Fruit fly (Drosophila melanogaster): ENCODE data around the gene Vps24.

DNA sequence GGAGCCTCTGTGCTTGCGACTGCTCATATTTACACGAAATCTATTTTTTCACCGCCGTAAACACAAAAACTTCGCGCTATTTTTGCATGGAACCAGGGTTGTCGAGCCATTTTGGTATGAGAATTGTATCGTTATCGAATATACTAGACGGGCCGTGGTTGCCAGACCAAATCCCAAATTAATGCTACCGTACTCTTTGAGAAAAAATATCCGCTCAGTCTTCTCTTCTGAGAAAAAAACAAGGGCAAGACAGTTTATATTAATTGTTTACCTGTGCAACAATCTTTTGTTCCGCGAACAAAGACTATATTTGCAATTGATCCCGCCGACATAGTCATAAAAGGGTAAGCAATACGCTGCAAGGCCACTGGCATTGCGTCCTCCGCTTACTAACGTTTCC is 26.8 kb upstream of the Vps24 start, which contains the start of the genes Skp2 and CG1103:
- TF ChIP-seq CG11294 (GFP tag; IDR thresholded peaks at IDR 0.05) (no peak), lz (GFP tag; optimal IDR thresholded peaks at IDR 0.05) (no peak), Ets96B (tag; optimal IDR thresholded peaks at IDR 0.05) (no peak), Smox (GFP tag; optimal IDR thresholded peaks at IDR 0.05) (no peak), Ets21C (GFP tag; optimal IDR thresholded peaks at IDR 0.05) (no peak), Lpt (GFP tag; optimal IDR thresholded peaks at IDR 0.05) (no peak), CG10669 (GFP tag; optimal IDR thresholded peaks at IDR 0.05) (no peak), CG1621 (tag; optimal IDR thresholded peaks at IDR 0.05) (no peak)

All from whole organism, prepupa.